Worm (Caenorhabditis elegans): ENCODE measurements around the gene F53B1.2.

The F53B1.2 gene

ce11 chrX:2090493-2090892 lies 18.3 kb upstream of the F53B1.2 start:
- TF ChIP-seq ceh-83 (GFP tag; optimal IDR thresholded peaks at IDR 0.05) (no peak), mab-5 (tag; optimal IDR thresholded peaks at IDR 0.05) (no peak), lsy-2 (tag; optimal IDR thresholded peaks at IDR 0.05) (peak; percentile 92), nhr-2 (tag; optimal IDR thresholded peaks at IDR 0.05) (peak; percentile 1), ceh-39 (tag; optimal IDR thresholded peaks at IDR 0.05) (peak; percentile 56), pha-4 (tag; optimal IDR thresholded peaks at IDR 0.05) (peak; percentile 25)

ce11 chrX:2093169-2093568 lies 15.6 kb upstream of the F53B1.2 start, which contains the start of gene col-164:
TSS of gene col-164 (plus strand) at chrX:2093469.
- TF ChIP-seq sptf-1 (tag; optimal IDR thresholded peaks at IDR 0.05): no peak
- no peak for TF ChIP-seq ztf-11 (tag; optimal IDR thresholded peaks at IDR 0.05)
- no peak for TF ChIP-seq lin-32 (GFP tag; optimal IDR thresholded peaks at IDR 0.05)
- no peak for TF ChIP-seq bed-3 (GFP tag; optimal IDR thresholded peaks at IDR 0.05)
- TF ChIP-seq elt-1 (tag; optimal IDR thresholded peaks at IDR 0.05; ENCODE audit: borderline replicate concordance, insufficient read depth): no peak
- TF ChIP-seq cnd-1 (tag; optimal IDR thresholded peaks at IDR 0.05): no peak
- no peak for TF ChIP-seq hlh-1 (tag; optimal IDR thresholded peaks at IDR 0.05)
- no peak for TF ChIP-seq unc-39 (tag; optimal IDR thresholded peaks at IDR 0.05)
- TF ChIP-seq sem-2 (GFP tag; optimal IDR thresholded peaks at IDR 0.05): no peak
- TF ChIP-seq unc-62 (GFP tag; optimal IDR thresholded peaks at IDR 0.05): no peak
- no peak for TF ChIP-seq nhr-2 (tag; optimal IDR thresholded peaks at IDR 0.05)
- no peak for TF ChIP-seq nhr-12 (tag; optimal IDR thresholded peaks at IDR 0.05)
- no peak for TF ChIP-seq ceh-43 (GFP tag; optimal IDR thresholded peaks at IDR 0.05)
- TF ChIP-seq ham-2 (GFP tag; optimal IDR thresholded peaks at IDR 0.05): no peak
- TF ChIP-seq mab-5 (tag; optimal IDR thresholded peaks at IDR 0.05): no peak
- no peak for TF ChIP-seq nhr-237 (tag; optimal IDR thresholded peaks at IDR 0.05)
- TF ChIP-seq elt-3 (tag; optimal IDR thresholded peaks at IDR 0.05): no peak
- no peak for TF ChIP-seq pha-4 (tag; optimal IDR thresholded peaks at IDR 0.05)
- no peak for TF ChIP-seq blmp-1 (tag; optimal IDR thresholded peaks at IDR 0.05)
- no peak for TF ChIP-seq nhr-28 (tag; optimal IDR thresholded peaks at IDR 0.05)

ce11 chrX:2094094-2094493 lies 14.7 kb upstream of the F53B1.2 start:
- TF ChIP-seq ham-2 (GFP tag; optimal IDR thresholded peaks at IDR 0.05) (no peak), sptf-1 (tag; optimal IDR thresholded peaks at IDR 0.05) (no peak), blmp-1 (tag; optimal IDR thresholded peaks at IDR 0.05) (no peak), lin-32 (GFP tag; optimal IDR thresholded peaks at IDR 0.05) (no peak), bed-3 (GFP tag; optimal IDR thresholded peaks at IDR 0.05) (no peak), cnd-1 (tag; optimal IDR thresholded peaks at IDR 0.05) (no peak), nhr-76 (tag; optimal IDR thresholded peaks at IDR 0.05) (no peak), nhr-28 (tag; optimal IDR thresholded peaks at IDR 0.05) (no peak), hlh-1 (tag; optimal IDR thresholded peaks at IDR 0.05) (no peak), mep-1 (tag; optimal IDR thresholded peaks at IDR 0.05) (no peak), lsy-2 (tag; optimal IDR thresholded peaks at IDR 0.05) (no peak)

ce11 chrX:2096804-2097203 lies 12.0 kb upstream of the F53B1.2 start, which contains the start of gene T21D9.2:
TSS of gene T21D9.2 (minus strand) at chrX:2096904.
- TF ChIP-seq ceh-39 (tag; optimal IDR thresholded peaks at IDR 0.05): no peak
- no peak for TF ChIP-seq pha-4 (tag; optimal IDR thresholded peaks at IDR 0.05)
- TF ChIP-seq sptf-1 (tag; optimal IDR thresholded peaks at IDR 0.05): no peak
- no peak for TF ChIP-seq ceh-83 (GFP tag; optimal IDR thresholded peaks at IDR 0.05)
- no peak for TF ChIP-seq nhr-237 (tag; optimal IDR thresholded peaks at IDR 0.05)
- TF ChIP-seq cnd-1 (tag; optimal IDR thresholded peaks at IDR 0.05): no peak
- TF ChIP-seq hlh-1 (tag; optimal IDR thresholded peaks at IDR 0.05): no peak
- no peak for TF ChIP-seq snpc-4 (tag; optimal IDR thresholded peaks at IDR 0.05)
- no peak for TF ChIP-seq sem-2 (GFP tag; optimal IDR thresholded peaks at IDR 0.05)
- no peak for TF ChIP-seq lin-32 (GFP tag; optimal IDR thresholded peaks at IDR 0.05)
- TF ChIP-seq mab-5 (tag; optimal IDR thresholded peaks at IDR 0.05): no peak
- TF ChIP-seq lsy-2 (tag; optimal IDR thresholded peaks at IDR 0.05): no peak

ce11 chrX:2099002-2099401 lies 9.8 kb upstream of the F53B1.2 start:
- TF ChIP-seq mep-1 (tag; optimal IDR thresholded peaks at IDR 0.05): no peak

ce11 chrX:2105310-2105709 lies 3.5 kb upstream of the F53B1.2 start, which contains the start of gene F53B1.3:
TSS of gene F53B1.3 (plus strand) at chrX:2105610.
- TF ChIP-seq unc-120 (tag; optimal IDR thresholded peaks at IDR 0.05; ENCODE audit: poor library complexity, severe bottlenecking): no peak
- TF ChIP-seq ces-1 (GFP tag; optimal IDR thresholded peaks at IDR 0.05): no peak
- TF ChIP-seq lin-32 (GFP tag; optimal IDR thresholded peaks at IDR 0.05): no peak
- no peak for TF ChIP-seq sem-2 (GFP tag; optimal IDR thresholded peaks at IDR 0.05)
- no peak for TF ChIP-seq cnd-1 (tag; optimal IDR thresholded peaks at IDR 0.05)
- TF ChIP-seq M03D4.4 (tag; optimal IDR thresholded peaks at IDR 0.05): no peak
- TF ChIP-seq unc-62 (GFP tag; optimal IDR thresholded peaks at IDR 0.05): no peak

Measured in whole organism, mixed stage, embryonic.